Worm (Caenorhabditis elegans) whole organism, L4 larva: Measurements from ENCODE around the gene F31D4.5.

Experiments
- ama-1 ChIP-seq: fragments of 150-350 bp; optimal IDR thresholded peaks from 2 replicates; lab custom pipeline; 2014; ENCODE audit warnings: inconsistent platforms, mixed read lengths
- arid-1 ChIP-seq: fragments of 200-800 bp; sonication (Bioruptor generic); conservative IDR thresholded peaks from 2 replicates; pipeline ENCODE4 v1.3.6; 2022; ENCODE audit warnings: missing genetic modification reagents, missing genetic modification characterization, missing compliant biosample characterization
- dpl-1 ChIP-seq: fragments of 150-350 bp; optimal IDR thresholded peaks from 2 replicates; lab custom pipeline; 2014; ENCODE audit warnings: missing biosample characterization, missing genetic modification reagents, missing genetic modification characterization
- jun-1 ChIP-seq: fragments of 150-350 bp; optimal IDR thresholded peaks from 2 replicates; lab custom pipeline; 2014; ENCODE audit warnings: missing biosample characterization, missing genetic modification reagents, missing genetic modification characterization
- nhr-28 ChIP-seq: fragments of 150-350 bp; optimal IDR thresholded peaks from 2 replicates; lab custom pipeline; 2014; ENCODE audit warnings: missing biosample characterization, missing genetic modification characterization
- pha-4 ChIP-seq, 2 experiments: fragments of 150-350 bp in 1 of 2; fragments of 200-800 bp in 1 of 2; sonication (Bioruptor generic) in 1 of 2; IDR thresholded peaks in 1 of 2; optimal IDR thresholded peaks in 1 of 2; 2 replicates each; pipeline versions ENCODE4 v1.3.6 to Lab custom; 2014 to 2022; ENCODE audit warnings: missing genetic modification characterization in 2 of 2, missing genetic modification reagents in 2 of 2, missing biosample characterization in 1 of 2, missing compliant biosample characterization in 1 of 2
- vab-7 ChIP-seq: fragments of 200-800 bp; sonication (Bioruptor generic); IDR thresholded peaks from 2 replicates; pipeline ENCODE4 v1.3.6; 2022; ENCODE audit warnings: missing genetic modification reagents, missing genetic modification characterization, missing compliant biosample characterization
- zag-1 ChIP-seq: fragments of 150-350 bp; optimal IDR thresholded peaks from 2 replicates; lab custom pipeline; 2014; ENCODE audit warnings: missing biosample characterization, missing genetic modification characterization

DNA sequence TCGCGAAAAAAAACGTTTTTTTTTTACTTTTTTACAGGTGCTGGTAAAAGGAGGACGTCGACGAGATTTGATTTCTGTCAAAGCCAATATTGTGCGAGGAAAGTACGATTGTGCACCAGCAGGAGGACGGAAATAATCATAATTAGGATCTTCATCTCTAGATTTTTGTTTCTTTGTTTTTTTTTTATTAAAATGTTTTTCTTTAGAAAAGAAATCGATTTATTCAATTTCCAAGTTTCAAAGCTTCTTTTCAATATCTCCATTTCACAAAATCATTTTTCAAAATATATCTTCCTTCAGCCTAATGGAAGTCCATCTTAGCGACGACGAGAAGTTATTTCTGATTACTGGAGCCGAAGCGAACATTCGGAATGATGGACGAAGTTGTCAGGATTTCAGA is 15.3 kb upstream of the F31D4.5 start, which contains the start of gene exos-7:
- TF ChIP-seq ama-1 (lab: Kevin White, UChicago) (no peak), jun-1 (no peak), vab-7 (no peak), arid-1 (GFP tag; lab: Robert Waterston, UW) (no peak), dpl-1 (GFP tag; lab: Kevin White, UChicago) (no peak), nhr-28 (no peak), zag-1 (tag; lab: Kevin White, UChicago) (no peak), pha-4 (GFP tag; IDR thresholded peaks at IDR 0.05; lab: Robert Waterston, UW) (no peak), pha-4 (tag; optimal IDR thresholded peaks at IDR 0.05; lab: Kevin White, UChicago) (no peak)
